Worm (Caenorhabditis elegans) whole organism, L1 larva: ENCODE results near the gene nlp-29.

ENCODE experiments used
- C16A3.4 ChIP-seq: fragments of 150-350 bp; optimal IDR thresholded peaks from 2 replicates; lab custom pipeline; 2014; ENCODE audit warnings: missing biosample characterization, missing genetic modification characterization
- ceh-82 ChIP-seq, 3 experiments: fragments of 150-350 bp in 1 of 3; sonication (generic microtip) in 2 of 3; optimal IDR thresholded peaks; 2 replicates each; lab custom pipeline; 2014 to 2017; ENCODE audit warnings: missing biosample characterization in 3 of 3, missing genetic modification characterization in 3 of 3
- dpl-1 ChIP-seq, 3 experiments: fragments of 150-350 bp in 2 of 3; sonication (generic microtip) in 1 of 3; optimal IDR thresholded peaks; 2 replicates each; lab custom pipeline; 2014 to 2017; ENCODE audit warnings: missing biosample characterization in 3 of 3, missing genetic modification characterization in 3 of 3, missing genetic modification reagents in 3 of 3
- elt-3 ChIP-seq, 6 experiments: fragments of 150-350 bp in 1 of 6; sonication (generic microtip); optimal IDR thresholded peaks; 2 replicates each; lab custom pipeline; 2017 to 2018; ENCODE audit warnings: missing biosample characterization in 6 of 6, missing genetic modification characterization in 6 of 6, inconsistent platforms in 1 of 6
- irx-1 ChIP-seq: sonication (generic microtip); optimal IDR thresholded peaks from 2 replicates; lab custom pipeline; 2016; ENCODE audit warnings: missing genetic modification characterization, missing compliant biosample characterization
- lin-35 ChIP-seq, 2 experiments: fragments of 150-350 bp; optimal IDR thresholded peaks; 2 replicates each; lab custom pipeline; 2014; ENCODE audit warnings: missing biosample characterization in 2 of 2, missing genetic modification characterization in 2 of 2, missing genetic modification reagents in 2 of 2
- mab-9 ChIP-seq: fragments of 200-800 bp; sonication (Bioruptor generic); IDR thresholded peaks from 2 replicates; pipeline ENCODE4 v1.3.6; 2022; ENCODE audit warnings: missing genetic modification reagents, missing genetic modification characterization, missing compliant biosample characterization
- nhr-237 ChIP-seq: fragments of 150-350 bp; optimal IDR thresholded peaks from 2 replicates; lab custom pipeline; 2014; ENCODE audit warnings: missing biosample characterization, missing genetic modification characterization
- nhr-28 ChIP-seq: fragments of 150-350 bp; optimal IDR thresholded peaks from 2 replicates; lab custom pipeline; 2014; ENCODE audit warnings: missing biosample characterization, missing genetic modification characterization
- rnt-1 ChIP-seq: sonication (generic microtip); optimal IDR thresholded peaks from 2 replicates; lab custom pipeline; 2016; ENCODE audit warnings: mild to moderate bottlenecking, missing genetic modification characterization, moderate library complexity, missing compliant biosample characterization
- unc-30 ChIP-seq: sonication (generic microtip); optimal IDR thresholded peaks from 2 replicates; lab custom pipeline; 2017; ENCODE audit warnings: missing biosample characterization, missing genetic modification characterization

ce11 chrV:3992334-3992733 is 8.1 kb downstream of the nlp-29 start:
- TF ChIP-seq nhr-28 (tag; lab: Kevin White, UChicago) (no peak), C16A3.4 (tag; lab: Kevin White, UChicago) (no peak), rnt-1 (tag; lab: Kevin White, UChicago) (no peak), ceh-82 (tag; optimal IDR thresholded peaks at IDR 0.05; lab: Kevin White, UChicago) (no peak), dpl-1 (GFP tag; optimal IDR thresholded peaks at IDR 0.05; lab: Kevin White, UChicago) (no peak), unc-30 (no peak), lin-35 (GFP tag; optimal IDR thresholded peaks at IDR 0.05; lab: Kevin White, UChicago) (peak in 1 of 2 experiments; percentile 48), elt-3 (tag; optimal IDR thresholded peaks at IDR 0.05; lab: Kevin White, UChicago) (peak in 1 of 6 experiments; percentile 37), nhr-237 (tag; lab: Kevin White, UChicago) (no peak), mab-9 (GFP tag; lab: Robert Waterston, UW) (no peak), irx-1 (tag; lab: Kevin White, UChicago) (no peak)
